Worm (Caenorhabditis elegans): ENCODE data around the gene F56F11.2.

DNA sequence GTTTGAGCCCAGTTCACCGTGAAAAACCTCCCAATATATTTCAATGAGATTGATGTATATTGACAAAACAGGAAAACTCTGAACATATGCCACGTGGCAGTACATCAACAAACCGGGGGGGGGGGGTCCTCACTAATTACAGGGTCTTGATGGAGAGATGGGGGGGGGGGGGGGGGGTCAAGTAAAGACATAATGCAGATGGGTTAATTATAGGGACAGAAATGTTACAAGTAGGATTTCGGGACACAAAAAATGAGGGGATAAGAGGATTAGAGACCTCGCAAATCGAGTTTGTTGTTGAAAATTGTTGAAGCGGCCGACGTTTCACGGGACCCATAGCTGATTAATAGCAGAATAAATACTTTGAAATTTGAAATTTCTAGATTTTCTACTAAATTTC lies 30.8 kb downstream of the F56F11.2 start:
- no peak for TF ChIP-seq dve-1 (tag; optimal IDR thresholded peaks at IDR 0.05)
- no peak for TF ChIP-seq pha-4 (tag; optimal IDR thresholded peaks at IDR 0.05)
- no peak for TF ChIP-seq ref-2 (tag; optimal IDR thresholded peaks at IDR 0.05)
- no peak for TF ChIP-seq nfya-1 (tag; optimal IDR thresholded peaks at IDR 0.05)
- TF ChIP-seq unc-42 (tag; optimal IDR thresholded peaks at IDR 0.05): no peak
